Worm (Caenorhabditis elegans) whole organism, late embryonic: ENCODE data around the gene ZK470.2.
A peak's percentile ranks its signal among the peaks of the same experiment; 100 is the strongest.

Experiments used
- C08G9.2 ChIP-seq: sonication (generic microtip); optimal IDR thresholded peaks from 2 replicates; lab custom pipeline; 2016; ENCODE audit warnings: mild to moderate bottlenecking, missing genetic modification characterization, moderate library complexity, missing compliant biosample characterization
- C38D4.7 ChIP-seq: fragments of 200-800 bp; sonication (Bioruptor generic); optimal IDR thresholded peaks from 2 replicates; lab custom pipeline; 2018; ENCODE audit warnings: mild to moderate bottlenecking, missing genetic modification characterization, moderate library complexity, missing compliant biosample characterization
- K09A11.1 ChIP-seq: sonication (generic microtip); optimal IDR thresholded peaks from 2 replicates; lab custom pipeline; 2017; ENCODE audit warnings: antibody characterized with exemption, mild to moderate bottlenecking, missing genetic modification characterization, missing compliant biosample characterization; ENCODE audit not compliant: insufficient read depth
- T23F11.4 ChIP-seq: fragments of 200-800 bp; sonication (Bioruptor generic); optimal IDR thresholded peaks from 2 replicates; lab custom pipeline; 2018; ENCODE audit warnings: mild to moderate bottlenecking, missing genetic modification characterization, missing compliant biosample characterization
- Y22D7AL.16 ChIP-seq: sonication (generic microtip); optimal IDR thresholded peaks from 2 replicates; lab custom pipeline; 2016; ENCODE audit warnings: missing genetic modification characterization, missing compliant biosample characterization
- ama-1 ChIP-seq: fragments of 150-350 bp; optimal IDR thresholded peaks from 2 replicates; lab custom pipeline; 2014
- ceh-14 ChIP-seq: sonication (generic microtip); optimal IDR thresholded peaks from 2 replicates; lab custom pipeline; 2016; ENCODE audit warnings: missing genotype, missing genetic modification characterization, missing compliant biosample characterization
- ceh-18 ChIP-seq: sonication (generic microtip); optimal IDR thresholded peaks from 2 replicates; lab custom pipeline; 2016; ENCODE audit warnings: missing genetic modification characterization, missing compliant biosample characterization
- ceh-19 ChIP-seq: fragments of 200-800 bp; sonication (Bioruptor generic); optimal IDR thresholded peaks from 2 replicates; lab custom pipeline; 2018; ENCODE audit warnings: mild to moderate bottlenecking, missing genetic modification characterization, missing compliant biosample characterization
- ceh-24 ChIP-seq: sonication (generic microtip); optimal IDR thresholded peaks from 2 replicates; lab custom pipeline; 2016; ENCODE audit warnings: mild to moderate bottlenecking, missing genetic modification characterization, missing compliant biosample characterization
- ceh-34 ChIP-seq: sonication (generic microtip); optimal IDR thresholded peaks from 2 replicates; lab custom pipeline; 2016; ENCODE audit warnings: mild to moderate bottlenecking, missing genetic modification characterization, missing compliant biosample characterization
- ceh-45 ChIP-seq: fragments of 200-800 bp; sonication (Bioruptor generic); IDR thresholded peaks from 2 replicates; pipeline ENCODE4 v1.3.6; 2022; ENCODE audit warnings: missing genetic modification reagents, missing genetic modification characterization, missing compliant biosample characterization
- ceh-48 ChIP-seq: sonication (generic microtip); optimal IDR thresholded peaks from 2 replicates; lab custom pipeline; 2016; ENCODE audit warnings: missing genetic modification characterization, inconsistent platforms, missing compliant biosample characterization
- ceh-6 ChIP-seq: fragments of 200-800 bp; sonication (Bioruptor generic); optimal IDR thresholded peaks from 2 replicates; lab custom pipeline; 2018; ENCODE audit warnings: mild to moderate bottlenecking, missing genetic modification characterization, missing compliant biosample characterization
- ceh-9 ChIP-seq: sonication (generic microtip); optimal IDR thresholded peaks from 2 replicates; lab custom pipeline; 2016; ENCODE audit warnings: mild to moderate bottlenecking, missing genetic modification characterization, inconsistent platforms, missing compliant biosample characterization
- che-1 ChIP-seq: sonication (generic microtip); optimal IDR thresholded peaks from 2 replicates; lab custom pipeline; 2016; ENCODE audit warnings: mild to moderate bottlenecking, missing genetic modification characterization, missing compliant biosample characterization
- dve-1 ChIP-seq: sonication (generic microtip); optimal IDR thresholded peaks from 2 replicates; lab custom pipeline; 2017; ENCODE audit warnings: antibody characterized with exemption, mild to moderate bottlenecking, missing genetic modification characterization, missing compliant biosample characterization
- elt-2 ChIP-seq: sonication (generic microtip); optimal IDR thresholded peaks from 2 replicates; lab custom pipeline; 2016; ENCODE audit warnings: missing genetic modification reagents, missing genetic modification characterization, missing compliant biosample characterization
- elt-4 ChIP-seq: sonication (generic microtip); optimal IDR thresholded peaks from 2 replicates; lab custom pipeline; 2016; ENCODE audit warnings: missing genetic modification characterization, missing compliant biosample characterization
- eyg-1 ChIP-seq: sonication (generic microtip); optimal IDR thresholded peaks from 2 replicates; lab custom pipeline; 2016; ENCODE audit warnings: missing genotype, missing genetic modification characterization, missing compliant biosample characterization
- fax-1 ChIP-seq: sonication (generic microtip); optimal IDR thresholded peaks from 2 replicates; lab custom pipeline; 2016; ENCODE audit warnings: missing genotype, missing genetic modification characterization, missing compliant biosample characterization
- fkh-6 ChIP-seq: sonication (generic microtip); optimal IDR thresholded peaks from 2 replicates; lab custom pipeline; 2016; ENCODE audit warnings: missing genetic modification characterization, missing compliant biosample characterization
- gmeb-2 ChIP-seq: sonication (generic microtip); optimal IDR thresholded peaks from 2 replicates; lab custom pipeline; 2016; ENCODE audit warnings: missing genetic modification characterization, inconsistent platforms, missing compliant biosample characterization
- hlh-15 ChIP-seq: sonication (generic microtip); optimal IDR thresholded peaks from 2 replicates; lab custom pipeline; 2016; ENCODE audit warnings: missing genetic modification characterization, missing compliant biosample characterization
- hlh-30 ChIP-seq: sonication (generic microtip); optimal IDR thresholded peaks from 2 replicates; lab custom pipeline; 2017; ENCODE audit warnings: antibody characterized with exemption, missing genetic modification characterization, missing compliant biosample characterization; ENCODE audit not compliant: insufficient read depth
- lim-6 ChIP-seq: sonication (generic microtip); optimal IDR thresholded peaks from 2 replicates; lab custom pipeline; 2016; ENCODE audit warnings: missing genetic modification characterization, missing compliant biosample characterization
- lin-11 ChIP-seq: fragments of 200-800 bp; sonication (Bioruptor generic); optimal IDR thresholded peaks from 2 replicates; lab custom pipeline; 2018; ENCODE audit warnings: mild to moderate bottlenecking, missing genetic modification characterization, missing compliant biosample characterization
- madf-2 ChIP-seq: sonication (generic microtip); optimal IDR thresholded peaks from 2 replicates; lab custom pipeline; 2017; ENCODE audit warnings: missing genetic modification characterization, missing compliant biosample characterization
- nhr-11 ChIP-seq: fragments of 150-350 bp; optimal IDR thresholded peaks from 2 replicates; lab custom pipeline; 2014; ENCODE audit warnings: missing biosample characterization, missing genetic modification characterization
- odd-2 ChIP-seq: sonication (generic microtip); optimal IDR thresholded peaks from 2 replicates; lab custom pipeline; 2017; ENCODE audit warnings: antibody characterized with exemption, mild to moderate bottlenecking, missing genetic modification characterization, missing compliant biosample characterization
- pha-2 ChIP-seq: sonication (generic microtip); optimal IDR thresholded peaks from 2 replicates; lab custom pipeline; 2017; ENCODE audit warnings: mild to moderate bottlenecking, missing genetic modification characterization, missing compliant biosample characterization
- pqm-1 ChIP-seq: sonication (generic microtip); optimal IDR thresholded peaks from 2 replicates; lab custom pipeline; 2016; ENCODE audit warnings: missing genetic modification characterization, missing compliant biosample characterization
- ref-2 ChIP-seq: sonication (generic microtip); optimal IDR thresholded peaks from 2 replicates; lab custom pipeline; 2016; ENCODE audit warnings: missing genetic modification characterization, missing compliant biosample characterization
- rnt-1 ChIP-seq: sonication (generic microtip); optimal IDR thresholded peaks from 2 replicates; lab custom pipeline; 2016; ENCODE audit warnings: missing genetic modification characterization, missing compliant biosample characterization
- sdc-2 ChIP-seq: sonication (generic microtip); optimal IDR thresholded peaks from 2 replicates; lab custom pipeline; 2016; ENCODE audit warnings: missing genotype, missing genetic modification characterization, missing compliant biosample characterization
- sox-4 ChIP-seq: sonication (generic microtip); optimal IDR thresholded peaks from 2 replicates; lab custom pipeline; 2017; ENCODE audit warnings: mild to moderate bottlenecking, missing genetic modification characterization, inconsistent platforms, missing compliant biosample characterization
- syd-9 ChIP-seq: sonication (generic microtip); optimal IDR thresholded peaks from 2 replicates; lab custom pipeline; 2016; ENCODE audit warnings: mild to moderate bottlenecking, missing genetic modification characterization, moderate library complexity, missing compliant biosample characterization
- tbx-7 ChIP-seq: sonication (generic microtip); optimal IDR thresholded peaks from 2 replicates; lab custom pipeline; 2016; ENCODE audit warnings: missing genotype, missing genetic modification characterization, missing compliant biosample characterization
- ttx-3 ChIP-seq: sonication (generic microtip); optimal IDR thresholded peaks from 2 replicates; lab custom pipeline; 2016; ENCODE audit warnings: missing genetic modification reagents, missing genetic modification characterization, missing compliant biosample characterization
- unc-55 ChIP-seq: sonication (generic microtip); optimal IDR thresholded peaks from 2 replicates; lab custom pipeline; 2017; ENCODE audit warnings: missing biosample characterization, missing genetic modification reagents, missing genetic modification characterization
- unc-86 ChIP-seq: sonication (generic microtip); optimal IDR thresholded peaks from 2 replicates; lab custom pipeline; 2016; ENCODE audit warnings: missing genetic modification characterization, missing compliant biosample characterization
- zip-5 ChIP-seq: sonication (generic microtip); optimal IDR thresholded peaks from 2 replicates; lab custom pipeline; 2016; ENCODE audit warnings: missing genetic modification characterization, missing compliant biosample characterization

Gene ZK470.2

ce11 chrX:4190537-4191144 is 55.7 kb downstream of the ZK470.2 start, which contains the start of gene vha-12 (continued):
- TF ChIP-seq T23F11.4 (GFP tag; lab: Kevin White, UChicago): no peak
- no peak for TF ChIP-seq ceh-45 (GFP tag; lab: Robert Waterston, UW)
- no peak for TF ChIP-seq fkh-6 (tag; lab: Kevin White, UChicago)
- no peak for TF ChIP-seq che-1
- peak; percentile 51 for TF ChIP-seq hlh-30 (tag; lab: Kevin White, UChicago)
- no peak for TF ChIP-seq lim-6 (tag; lab: Kevin White, UChicago)
- no peak for TF ChIP-seq syd-9 (tag; lab: Kevin White, UChicago)
- TF ChIP-seq zip-5 (tag; lab: Kevin White, UChicago): no peak
- peak; percentile 70 for TF ChIP-seq dve-1 (tag; lab: Kevin White, UChicago)
- no peak for TF ChIP-seq C38D4.7 (GFP tag; lab: Kevin White, UChicago)
- peak; percentile 18 for TF ChIP-seq ceh-14 (tag; lab: Kevin White, UChicago)
- no peak for TF ChIP-seq madf-2
- TF ChIP-seq K09A11.1: no peak
- TF ChIP-seq ceh-19 (GFP tag; lab: Kevin White, UChicago): no peak
- no peak for TF ChIP-seq unc-86 (tag; lab: Kevin White, UChicago)
- TF ChIP-seq sdc-2 (tag; lab: Kevin White, UChicago): peak; percentile 82
- TF ChIP-seq ceh-48: no peak
- no peak for TF ChIP-seq ceh-9 (tag; lab: Kevin White, UChicago)
- TF ChIP-seq pqm-1 (tag; lab: Kevin White, UChicago): no peak
- TF ChIP-seq tbx-7: no peak
- no peak for TF ChIP-seq ceh-24
- no peak for TF ChIP-seq odd-2
- no peak for TF ChIP-seq fax-1 (tag; lab: Kevin White, UChicago)
- peak; percentile 66 for TF ChIP-seq unc-55 (GFP tag; lab: Kevin White, UChicago)
- no peak for TF ChIP-seq Y22D7AL.16 (tag; lab: Kevin White, UChicago)
- peak; percentile 94 for TF ChIP-seq ceh-34 (tag; lab: Kevin White, UChicago)
- no peak for TF ChIP-seq sox-4 (tag; lab: Kevin White, UChicago)
- TF ChIP-seq eyg-1: no peak
- TF ChIP-seq pha-2 (tag; lab: Kevin White, UChicago): peak; percentile 24
- TF ChIP-seq elt-4 (tag; lab: Kevin White, UChicago): no peak
- TF ChIP-seq ttx-3 (tag; lab: Kevin White, UChicago): no peak

DNA sequence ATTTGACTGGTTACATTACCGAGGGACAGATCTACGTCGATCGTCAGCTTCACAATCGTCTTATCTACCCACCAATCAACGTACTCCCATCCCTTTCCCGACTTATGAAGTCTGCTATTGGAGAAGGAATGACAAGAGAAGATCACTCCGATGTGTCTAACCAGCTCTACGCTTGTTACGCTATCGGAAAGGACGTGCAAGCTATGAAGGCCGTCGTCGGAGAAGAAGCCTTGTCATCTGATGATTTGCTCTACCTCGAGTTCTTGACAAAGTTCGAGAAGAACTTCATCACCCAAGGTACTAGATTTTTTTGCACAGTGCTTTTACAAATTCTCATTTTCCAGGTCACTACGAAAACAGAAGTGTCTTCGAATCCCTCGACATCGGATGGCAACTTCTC is 57.3 kb downstream of the ZK470.2 start:
- TF ChIP-seq C08G9.2 (tag; lab: Kevin White, UChicago) (no peak), rnt-1 (tag; lab: Kevin White, UChicago) (no peak), T23F11.4 (GFP tag; lab: Kevin White, UChicago) (no peak), lin-11 (no peak), elt-2 (no peak), hlh-30 (tag; lab: Kevin White, UChicago) (no peak), ceh-18 (tag; lab: Kevin White, UChicago) (no peak), hlh-15 (tag; lab: Kevin White, UChicago) (no peak), gmeb-2 (tag; lab: Kevin White, UChicago) (no peak), ref-2 (tag; lab: Kevin White, UChicago) (no peak), syd-9 (tag; lab: Kevin White, UChicago) (no peak), nhr-11 (tag; lab: Kevin White, UChicago) (no peak), ama-1 (lab: Kevin White, UChicago) (no peak), elt-4 (tag; lab: Kevin White, UChicago) (no peak), K09A11.1 (no peak), ceh-6 (no peak), ceh-45 (GFP tag; lab: Robert Waterston, UW) (no peak), ceh-24 (no peak), ttx-3 (tag; lab: Kevin White, UChicago) (no peak)
